Fruit fly (Drosophila melanogaster) whole organism, embryonic: ENCODE results near the gene Bro.

Source experiments
- Asciz ChIP-seq: fragments of 200-800 bp; sonication (Bioruptor generic); optimal IDR thresholded peaks from 2 replicates; lab custom pipeline; 2017; ENCODE audit warnings: missing biosample characterization, mild to moderate bottlenecking, missing genetic modification characterization, missing genetic modification reagents
- CG10431 ChIP-seq: fragments of 200-800 bp; sonication (Bioruptor generic); optimal IDR thresholded peaks from 3 replicates; lab custom pipeline; 2018; ENCODE audit warnings: missing biosample characterization, mild to moderate bottlenecking, missing genetic modification characterization
- CG11247 ChIP-seq: fragments of 200-800 bp; sonication (Bioruptor generic); IDR thresholded peaks from 2 replicates; pipeline ENCODE4 v1.3.6; 2022; ENCODE audit warnings: missing biosample characterization, missing genetic modification characterization
- CG13775 ChIP-seq: fragments of 200-800 bp; sonication (Bioruptor generic); optimal IDR thresholded peaks from 3 replicates; lab custom pipeline; 2017; ENCODE audit warnings: missing biosample characterization, mild to moderate bottlenecking, missing genetic modification characterization
- CG15601 ChIP-seq: fragments of 200-800 bp; sonication (Bioruptor generic); optimal IDR thresholded peaks from 3 replicates; lab custom pipeline; 2019; ENCODE audit warnings: missing biosample characterization, mild to moderate bottlenecking, missing genetic modification characterization, moderate library complexity
- CG1602 ChIP-seq: fragments of 200-800 bp; sonication (Bioruptor generic); optimal IDR thresholded peaks from 3 replicates; lab custom pipeline; 2016; ENCODE audit warnings: missing biosample characterization, missing genetic modification characterization
- CG18619 ChIP-seq: fragments of 200-800 bp; sonication (Bioruptor generic); optimal IDR thresholded peaks from 3 replicates; lab custom pipeline; 2017; ENCODE audit warnings: missing biosample characterization, mild to moderate bottlenecking, missing genetic modification characterization
- CG30403 ChIP-seq: fragments of 200-800 bp; sonication (Bioruptor generic); optimal IDR thresholded peaks from 3 replicates; lab custom pipeline; 2016; ENCODE audit warnings: missing biosample characterization, missing genetic modification characterization
- CG31365 ChIP-seq: fragments of 200-800 bp; sonication (Bioruptor generic); optimal IDR thresholded peaks from 2 replicates; lab custom pipeline; 2018; ENCODE audit warnings: missing biosample characterization, mild to moderate bottlenecking, missing genetic modification characterization
- CG31388 ChIP-seq: fragments of 200-800 bp; sonication (Bioruptor generic); optimal IDR thresholded peaks from 2 replicates; lab custom pipeline; 2016; ENCODE audit warnings: missing biosample characterization, missing genetic modification characterization
- CG31441 ChIP-seq: fragments of 200-800 bp; sonication (Bioruptor generic); IDR thresholded peaks from 2 replicates; pipeline ENCODE4 v1.3.6; 2022; ENCODE audit warnings: missing biosample characterization, missing genetic modification characterization
- CG33213 ChIP-seq: fragments of 200-800 bp; sonication (Bioruptor generic); optimal IDR thresholded peaks from 3 replicates; lab custom pipeline; 2016; ENCODE audit warnings: missing biosample characterization, missing genetic modification characterization
- CG4282 ChIP-seq: fragments of 200-800 bp; sonication (Bioruptor generic); optimal IDR thresholded peaks from 2 replicates; lab custom pipeline; 2016; ENCODE audit warnings: missing biosample characterization, missing genetic modification characterization
- CG4360 ChIP-seq: fragments of 200-800 bp; sonication (Bioruptor generic); IDR thresholded peaks from 2 replicates; pipeline ENCODE4 v1.3.6; 2022; ENCODE audit warnings: missing biosample characterization, missing genetic modification characterization
- CG7372 ChIP-seq: fragments of 200-800 bp; sonication (Bioruptor generic); IDR thresholded peaks from 2 replicates; pipeline ENCODE4 v1.3.6; 2022; ENCODE audit warnings: missing biosample characterization, missing genetic modification characterization
- CG8359 ChIP-seq: fragments of 200-800 bp; sonication (Bioruptor generic); optimal IDR thresholded peaks from 2 replicates; lab custom pipeline; 2017; ENCODE audit warnings: missing biosample characterization, mild to moderate bottlenecking, missing genetic modification characterization, borderline replicate concordance
- CG8765 ChIP-seq: fragments of 200-800 bp; sonication (Bioruptor generic); IDR thresholded peaks from 2 replicates; pipeline ENCODE4 v1.3.6; 2022; ENCODE audit warnings: missing biosample characterization, missing genetic modification characterization
- CG8924 ChIP-seq: fragments of 200-800 bp; optimal IDR thresholded peaks from 3 replicates; lab custom pipeline; 2019; ENCODE audit warnings: missing biosample characterization, mild to moderate bottlenecking, missing genetic modification characterization, moderate library complexity
- CG9437 ChIP-seq: fragments of 200-800 bp; sonication (Bioruptor generic); optimal IDR thresholded peaks from 2 replicates; lab custom pipeline; 2018; ENCODE audit warnings: missing biosample characterization, mild to moderate bottlenecking, missing genetic modification characterization
- CG9609 ChIP-seq: fragments of 200-800 bp; sonication (Bioruptor generic); optimal IDR thresholded peaks from 3 replicates; lab custom pipeline; 2016; ENCODE audit warnings: missing biosample characterization, missing genetic modification characterization
- CG9727 ChIP-seq: fragments of 200-800 bp; sonication (Bioruptor generic); optimal IDR thresholded peaks from 3 replicates; lab custom pipeline; 2017; ENCODE audit warnings: missing biosample characterization, mild to moderate bottlenecking, missing genetic modification characterization
- CkIIα-i1 ChIP-seq: fragments of 200-800 bp; sonication (Bioruptor generic); IDR thresholded peaks from 2 replicates; pipeline ENCODE4 v1.3.6; 2022; ENCODE audit warnings: missing biosample characterization, missing genetic modification characterization
- Doc2 ChIP-seq: fragments of 200-800 bp; sonication (Bioruptor generic); IDR thresholded peaks from 2 replicates; pipeline ENCODE4 v1.3.6; 2022; ENCODE audit warnings: missing biosample characterization, missing genetic modification characterization
- Ets97D ChIP-seq: fragments of 200-800 bp; sonication (Bioruptor generic); optimal IDR thresholded peaks from 3 replicates; lab custom pipeline; 2016; ENCODE audit warnings: missing biosample characterization, missing genetic modification characterization
- Hey ChIP-seq: fragments of 200-800 bp; sonication (Bioruptor generic); optimal IDR thresholded peaks from 3 replicates; lab custom pipeline; 2018; ENCODE audit warnings: missing biosample characterization, mild to moderate bottlenecking, missing genetic modification characterization
- Hr39 ChIP-seq: fragments of >200 bp; optimal IDR thresholded peaks from 2 replicates; lab custom pipeline; 2017
- Mad ChIP-seq: fragments of 200-800 bp; sonication (Bioruptor generic); optimal IDR thresholded peaks from 2 replicates; lab custom pipeline; 2016; ENCODE audit warnings: missing biosample characterization, missing genetic modification characterization
- Med ChIP-seq: fragments of 200-800 bp; sonication (Bioruptor generic); peaks from one replicate; lab custom pipeline; 2016; ENCODE audit warnings: missing biosample characterization, missing genetic modification characterization, mild to moderate bottlenecking, inconsistent platforms, moderate library complexity
- NC2β ChIP-seq: fragments of 200-800 bp; sonication (Bioruptor generic); optimal IDR thresholded peaks from 2 replicates; lab custom pipeline; 2016; ENCODE audit warnings: missing biosample characterization, missing genetic modification characterization
- Oli ChIP-seq: fragments of 200-800 bp; sonication (Bioruptor generic); optimal IDR thresholded peaks from 2 replicates; lab custom pipeline; 2018; ENCODE audit warnings: missing biosample characterization, mild to moderate bottlenecking, missing genetic modification characterization, moderate library complexity
- Sin3A ChIP-seq: fragments of >200 bp; optimal IDR thresholded peaks from 2 replicates; lab custom pipeline; 2018
- Sox100B ChIP-seq: fragments of 200-800 bp; sonication (Bioruptor generic); optimal IDR thresholded peaks from 3 replicates; lab custom pipeline; 2018; ENCODE audit warnings: missing biosample characterization, mild to moderate bottlenecking, missing genetic modification characterization
- Tbp ChIP-seq: fragments of >200 bp; optimal IDR thresholded peaks from 2 replicates; lab custom pipeline; 2018; ENCODE audit warnings: missing biosample characterization, missing genetic modification characterization
- ap ChIP-seq: fragments of 200-800 bp; sonication (Bioruptor generic); IDR thresholded peaks from 2 replicates; pipeline ENCODE4 v1.3.6; 2022; ENCODE audit warnings: missing biosample characterization, missing genetic modification characterization
- chif ChIP-seq, 2 experiments: fragments of 200-800 bp; sonication (Bioruptor generic); optimal IDR thresholded peaks; 3 replicates each; lab custom pipeline; 2016; ENCODE audit warnings: missing biosample characterization in 2 of 2, missing genetic modification characterization in 2 of 2
- croc ChIP-seq: fragments of 200-800 bp; sonication (Bioruptor generic); conservative IDR thresholded peaks from 3 replicates; pipeline ENCODE4 v1.3.6; 2022; ENCODE audit warnings: missing biosample characterization, missing genetic modification characterization
- crol ChIP-seq: fragments of 200-800 bp; sonication (Bioruptor generic); IDR thresholded peaks from 2 replicates; pipeline ENCODE4 v1.3.6; 2022; ENCODE audit warnings: missing biosample characterization, missing genetic modification characterization
- ewg ChIP-seq: fragments of 200-800 bp; sonication (Bioruptor generic); optimal IDR thresholded peaks from 3 replicates; lab custom pipeline; 2017; ENCODE audit warnings: mild to moderate bottlenecking, missing biosample characterization, missing genetic modification reagents, missing genetic modification characterization
- gsb ChIP-seq: fragments of 200-800 bp; sonication (Bioruptor generic); IDR thresholded peaks from 2 replicates; pipeline ENCODE4 v1.3.6; 2022; ENCODE audit warnings: missing biosample characterization, missing genetic modification characterization
- gt ChIP-seq: fragments of 200-800 bp; sonication (Bioruptor generic); IDR thresholded peaks from 2 replicates; pipeline ENCODE4 v1.3.6; 2022; ENCODE audit warnings: missing biosample characterization, missing genetic modification characterization
- inv ChIP-seq: fragments of 200-800 bp; sonication (Bioruptor generic); IDR thresholded peaks from 2 replicates; pipeline ENCODE4 v1.3.6; 2022; ENCODE audit warnings: missing biosample characterization, missing genetic modification characterization; ENCODE audit not compliant: partially characterized antibody
- lbe ChIP-seq: fragments of 200-800 bp; sonication (Bioruptor generic); optimal IDR thresholded peaks from 2 replicates; lab custom pipeline; 2016; ENCODE audit warnings: missing biosample characterization, mild to moderate bottlenecking, missing genetic modification characterization
- mld ChIP-seq: fragments of 200-800 bp; sonication (Bioruptor generic); IDR thresholded peaks from 3 replicates; pipeline ENCODE4 v1.3.6; 2022; ENCODE audit warnings: missing biosample characterization, missing genetic modification characterization; ENCODE audit not compliant: partially characterized antibody
- nau ChIP-seq: fragments of 200-800 bp; sonication (Bioruptor generic); optimal IDR thresholded peaks from 3 replicates; lab custom pipeline; 2017; ENCODE audit warnings: missing biosample characterization, mild to moderate bottlenecking, missing genetic modification characterization, missing genetic modification reagents
- org-1 ChIP-seq: fragments of 200-800 bp; sonication (Bioruptor generic); optimal IDR thresholded peaks from 2 replicates; lab custom pipeline; 2017; ENCODE audit warnings: missing biosample characterization, missing genetic modification characterization
- pfk ChIP-seq: fragments of 200-800 bp; sonication (Bioruptor generic); optimal IDR thresholded peaks from 2 replicates; lab custom pipeline; 2018; ENCODE audit warnings: missing biosample characterization, mild to moderate bottlenecking, missing genetic modification characterization, moderate library complexity
- phol ChIP-seq: fragments of 200-800 bp; sonication (Bioruptor generic); optimal IDR thresholded peaks from 3 replicates; lab custom pipeline; 2018; ENCODE audit warnings: missing biosample characterization, mild to moderate bottlenecking, missing genetic modification characterization, moderate library complexity
- psq ChIP-seq: fragments of 200-800 bp; sonication (Bioruptor generic); optimal IDR thresholded peaks from 2 replicates; lab custom pipeline; 2017; ENCODE audit warnings: missing biosample characterization, missing genetic modification characterization
- pzg ChIP-seq: fragments of 200-800 bp; sonication (Bioruptor generic); optimal IDR thresholded peaks from 3 replicates; lab custom pipeline; 2018; ENCODE audit warnings: missing biosample characterization, mild to moderate bottlenecking, missing genetic modification characterization, moderate library complexity
- ro ChIP-seq: fragments of 200-800 bp; sonication (Bioruptor generic); IDR thresholded peaks from 2 replicates; pipeline ENCODE4 v1.3.6; 2022; ENCODE audit warnings: missing biosample characterization, missing genetic modification characterization
- sc ChIP-seq, 3 experiments: fragments of >200 bp in 2 of 3; fragments of 200-800 bp in 1 of 3; sonication (Bioruptor generic) in 1 of 3; optimal IDR thresholded peaks; 2 replicates in 2 of 3; 3 replicates in 1 of 3; lab custom pipeline; 2017; ENCODE audit warnings: mild to moderate bottlenecking in 1 of 3, missing biosample characterization in 1 of 3, missing genetic modification characterization in 1 of 3, missing genetic modification reagents in 1 of 3
- scrt ChIP-seq: fragments of 200-800 bp; sonication (Bioruptor generic); optimal IDR thresholded peaks from 2 replicates; lab custom pipeline; 2018; ENCODE audit warnings: missing biosample characterization, mild to moderate bottlenecking, missing genetic modification characterization, moderate library complexity
- wdn ChIP-seq: fragments of 200-800 bp; sonication (Bioruptor generic); IDR thresholded peaks from 2 replicates; pipeline ENCODE4 v1.3.6; 2022; ENCODE audit warnings: missing biosample characterization, missing genetic modification characterization

The Bro gene

dm6 chr3L:1602833-1603128 is 44.9 kb upstream of the Bro start, which contains the start of the genes CG18170 and CG33791 (continued):
- TF ChIP-seq ap: no peak
- TF ChIP-seq Ets97D (GFP tag; lab: Kevin White, UChicago): peak; percentile 52
- peak; percentile 11 for TF ChIP-seq CG13775
- no peak for TF ChIP-seq CG9437 (GFP tag; lab: Kevin White, UChicago)
- no peak for TF ChIP-seq ro (GFP tag; lab: Robert Waterston, UW)
- TF ChIP-seq CG4282 (GFP tag; lab: Kevin White, UChicago): no peak
- TF ChIP-seq CG8924 (tag; lab: Kevin White, UChicago): no peak
- TF ChIP-seq psq: no peak
- no peak for TF ChIP-seq sc (optimal IDR thresholded peaks at IDR 0.05; lab: Kevin White, UChicago)
- peak; percentile 1 for TF ChIP-seq sc (GFP tag; optimal IDR thresholded peaks at IDR 0.05; lab: Kevin White, UChicago)
- TF ChIP-seq pzg (GFP tag; lab: Kevin White, UChicago): no peak
- no peak for TF ChIP-seq gt (GFP tag; lab: Robert Waterston, UW)
- TF ChIP-seq inv (GFP tag; lab: Robert Waterston, UW): no peak
- TF ChIP-seq CG10431 (GFP tag; lab: Kevin White, UChicago): no peak
- no peak for TF ChIP-seq CG9609 (GFP tag; lab: Kevin White, UChicago)
- TF ChIP-seq CG8765 (GFP tag; lab: Robert Waterston, UW): no peak
- no peak for TF ChIP-seq CG30403
- TF ChIP-seq chif (GFP tag; optimal IDR thresholded peaks at IDR 0.05; lab: Kevin White, UChicago): no peak
- TF ChIP-seq Mad (GFP tag; lab: Kevin White, UChicago): no peak
- TF ChIP-seq croc (GFP tag; lab: Robert Waterston, UW): no peak
- no peak for TF ChIP-seq CG18619
- TF ChIP-seq mld (GFP tag; lab: Robert Waterston, UW): no peak
- TF ChIP-seq CG8359 (GFP tag; lab: Kevin White, UChicago): no peak
- TF ChIP-seq ewg: no peak
- TF ChIP-seq Hey (tag; lab: Kevin White, UChicago): no peak
- no peak for TF ChIP-seq Med (GFP tag; lab: Kevin White, UChicago)
- no peak for TF ChIP-seq Asciz
- TF ChIP-seq CG1602 (GFP tag; lab: Kevin White, UChicago): no peak
- no peak for TF ChIP-seq Doc2 (GFP tag; lab: Robert Waterston, UW)
- TF ChIP-seq scrt: no peak
- no peak for TF ChIP-seq wdn (GFP tag; lab: Robert Waterston, UW)
- no peak for TF ChIP-seq org-1
- no peak for TF ChIP-seq Tbp
- TF ChIP-seq CG31441: 0 out of 2 replicates have a peak, but pooled peaks have one; percentile 9
- TF ChIP-seq CG9727: peak; percentile 19
- no peak for TF ChIP-seq pfk (GFP tag; lab: Kevin White, UChicago)
- no peak for TF ChIP-seq crol (GFP tag; lab: Robert Waterston, UW)
- TF ChIP-seq CG15601 (tag; lab: Kevin White, UChicago): peak; percentile 17
- no peak for TF ChIP-seq phol (tag; lab: Kevin White, UChicago)
- no peak for TF ChIP-seq Sin3A (lab: Kevin White, UChicago)
- no peak for TF ChIP-seq lbe
- no peak for TF ChIP-seq Hr39 (lab: Kevin White, UChicago)
- no peak for TF ChIP-seq NC2β (GFP tag; lab: Kevin White, UChicago)
- no peak for TF ChIP-seq nau (GFP tag; lab: Kevin White, UChicago)
- no peak for TF ChIP-seq CG33213 (GFP tag; lab: Kevin White, UChicago)
- no peak for TF ChIP-seq Oli (tag; lab: Kevin White, UChicago)
- TF ChIP-seq CG31388 (GFP tag; lab: Kevin White, UChicago): no peak
- TF ChIP-seq CG11247 (GFP tag; lab: Robert Waterston, UW): no peak
- no peak for TF ChIP-seq CG31365
- no peak for TF ChIP-seq CkIIα-i1 (GFP tag; lab: Robert Waterston, UW)
- TF ChIP-seq CG4360 (GFP tag; lab: Robert Waterston, UW): no peak
- no peak for TF ChIP-seq Sox100B (GFP tag; lab: Kevin White, UChicago)
- TF ChIP-seq gsb (GFP tag; lab: Robert Waterston, UW): no peak
- no peak for TF ChIP-seq CG7372 (GFP tag; lab: Robert Waterston, UW)
